Worm (Caenorhabditis elegans) whole organism, early embryonic: ENCODE measurements around the gene nipi-3.

Experiments used
- hmg-4 ChIP-seq: fragments of 200-800 bp; sonication (Bioruptor generic); optimal IDR thresholded peaks from 2 replicates; lab custom pipeline; 2018; ENCODE audit warnings: mild to moderate bottlenecking, missing genetic modification characterization, missing compliant biosample characterization
- tra-4 ChIP-seq: sonication (generic microtip); optimal IDR thresholded peaks from 2 replicates; lab custom pipeline; 2017; ENCODE audit warnings: missing genetic modification characterization, missing compliant biosample characterization

ce11 chrX:15622041-15622440 is 14.3 kb downstream of the nipi-3 start:
- TF ChIP-seq tra-4 (tag; lab: Kevin White, UChicago) (no peak), hmg-4 (GFP tag; lab: Kevin White, UChicago) (no peak)
